Worm (Caenorhabditis elegans) whole organism, L2 larva: ENCODE results near the gene ets-10.

Experiments
- C34F6.9 ChIP-seq: fragments of 150-350 bp; optimal IDR thresholded peaks from 2 replicates; lab custom pipeline; 2014; ENCODE audit warnings: missing biosample characterization, missing genetic modification characterization
- F13H6.1 ChIP-seq: sonication (generic microtip); optimal IDR thresholded peaks from 2 replicates; lab custom pipeline; 2016; ENCODE audit warnings: missing genetic modification characterization, missing compliant biosample characterization
- R02D3.7 ChIP-seq: fragments of 150-350 bp; optimal IDR thresholded peaks from 2 replicates; lab custom pipeline; 2014; ENCODE audit warnings: missing biosample characterization, missing genetic modification characterization
- Y55F3AM.14 ChIP-seq: fragments of 200-800 bp; sonication (Bioruptor generic); optimal IDR thresholded peaks from 2 replicates; lab custom pipeline; 2018; ENCODE audit warnings: mild to moderate bottlenecking, missing genetic modification characterization, missing compliant biosample characterization
- ZK546.5 ChIP-seq: sonication (generic microtip); optimal IDR thresholded peaks from 2 replicates; lab custom pipeline; 2017; ENCODE audit warnings: missing biosample characterization, missing genetic modification characterization
- alr-1 ChIP-seq: fragments of 150-350 bp; optimal IDR thresholded peaks from 2 replicates; lab custom pipeline; 2014; ENCODE audit warnings: missing biosample characterization, missing genetic modification characterization
- aly-2 ChIP-seq: fragments of 150-350 bp; optimal IDR thresholded peaks from 2 replicates; lab custom pipeline; 2014; ENCODE audit warnings: missing biosample characterization, missing genetic modification characterization
- ama-1 ChIP-seq: fragments of 150-350 bp; optimal IDR thresholded peaks from 2 replicates; lab custom pipeline; 2018; ENCODE audit warnings: inconsistent platforms
- blmp-1 ChIP-seq: sonication (generic microtip); optimal IDR thresholded peaks from 2 replicates; lab custom pipeline; 2017; ENCODE audit warnings: missing genetic modification characterization, mild to moderate bottlenecking, missing compliant biosample characterization, antibody characterized with exemption, moderate library complexity; ENCODE audit not compliant: insufficient read depth
- ceh-16 ChIP-seq: fragments of 150-350 bp; optimal IDR thresholded peaks from 2 replicates; lab custom pipeline; 2014; ENCODE audit warnings: missing biosample characterization, missing genetic modification characterization
- ceh-82 ChIP-seq: fragments of 150-350 bp; optimal IDR thresholded peaks from 2 replicates; lab custom pipeline; 2014; ENCODE audit warnings: missing biosample characterization, missing genetic modification characterization
- crh-2 ChIP-seq: sonication (generic microtip); optimal IDR thresholded peaks from 2 replicates; lab custom pipeline; 2017; ENCODE audit warnings: missing biosample characterization, missing genetic modification characterization
- dmd-4 ChIP-seq: sonication (generic microtip); optimal IDR thresholded peaks from 2 replicates; lab custom pipeline; 2017; ENCODE audit warnings: missing biosample characterization, missing genetic modification characterization
- egl-27 ChIP-seq: sonication (generic microtip); optimal IDR thresholded peaks from 3 replicates; lab custom pipeline; 2017; ENCODE audit warnings: missing biosample characterization, missing genetic modification reagents, missing genetic modification characterization
- elt-1 ChIP-seq: fragments of 150-350 bp; optimal IDR thresholded peaks from 2 replicates; lab custom pipeline; 2014; ENCODE audit warnings: missing biosample characterization, missing genetic modification characterization
- elt-3 ChIP-seq: sonication (generic microtip); optimal IDR thresholded peaks from 2 replicates; lab custom pipeline; 2017; ENCODE audit warnings: missing biosample characterization, missing genetic modification characterization
- fos-1 ChIP-seq: fragments of 150-350 bp; optimal IDR thresholded peaks from 2 replicates; lab custom pipeline; 2014; ENCODE audit warnings: missing biosample characterization, missing genetic modification characterization
- gmeb-1 ChIP-seq: fragments of 150-350 bp; optimal IDR thresholded peaks from 2 replicates; lab custom pipeline; 2014; ENCODE audit warnings: missing biosample characterization, missing genetic modification characterization
- lin-11 ChIP-seq: fragments of 150-350 bp; sonication (generic microtip); optimal IDR thresholded peaks from 2 replicates; lab custom pipeline; 2014; ENCODE audit warnings: missing biosample characterization, missing genetic modification characterization, inconsistent platforms, mixed read lengths
- lin-13 ChIP-seq: fragments of 150-350 bp; optimal IDR thresholded peaks from 2 replicates; lab custom pipeline; 2014; ENCODE audit warnings: missing biosample characterization, missing genetic modification reagents, missing genetic modification characterization
- lsy-2 ChIP-seq, 2 experiments: fragments of 150-350 bp in 1 of 2; sonication (generic microtip) in 1 of 2; optimal IDR thresholded peaks; 2 replicates each; lab custom pipeline; 2014 to 2017; ENCODE audit warnings: missing biosample characterization in 2 of 2, missing genetic modification characterization in 2 of 2
- mab-5 ChIP-seq: fragments of 150-350 bp; optimal IDR thresholded peaks from 2 replicates; lab custom pipeline; 2014; ENCODE audit warnings: missing biosample characterization, missing genetic modification characterization
- mbf-1 ChIP-seq: sonication (generic microtip); optimal IDR thresholded peaks from 2 replicates; lab custom pipeline; 2017; ENCODE audit warnings: missing biosample characterization, missing genetic modification characterization
- nhr-10 ChIP-seq: sonication (generic microtip); optimal IDR thresholded peaks from 2 replicates; lab custom pipeline; 2017; ENCODE audit warnings: missing biosample characterization, missing genetic modification characterization
- nhr-129 ChIP-seq: fragments of 150-350 bp; optimal IDR thresholded peaks from 2 replicates; lab custom pipeline; 2014; ENCODE audit warnings: missing biosample characterization, missing genetic modification characterization
- nhr-21 ChIP-seq: fragments of 150-350 bp; optimal IDR thresholded peaks from 2 replicates; lab custom pipeline; 2014; ENCODE audit warnings: missing biosample characterization, missing genetic modification characterization
- nhr-23 ChIP-seq: fragments of 150-350 bp; optimal IDR thresholded peaks from 2 replicates; lab custom pipeline; 2014; ENCODE audit warnings: missing biosample characterization, missing genetic modification reagents, missing genetic modification characterization
- nhr-25 ChIP-seq: fragments of 150-350 bp; sonication (generic microtip); optimal IDR thresholded peaks from 3 replicates; lab custom pipeline; 2014; ENCODE audit warnings: missing biosample characterization, missing genetic modification characterization
- nhr-6 ChIP-seq: fragments of 150-350 bp; optimal IDR thresholded peaks from 2 replicates; lab custom pipeline; 2014; ENCODE audit warnings: missing biosample characterization, missing genetic modification characterization
- nhr-77 ChIP-seq: fragments of 150-350 bp; optimal IDR thresholded peaks from 2 replicates; lab custom pipeline; 2014; ENCODE audit warnings: missing biosample characterization, missing genetic modification characterization
- peb-1 ChIP-seq: fragments of 150-350 bp; optimal IDR thresholded peaks from 2 replicates; lab custom pipeline; 2014; ENCODE audit warnings: missing biosample characterization, missing genetic modification characterization
- sem-4 ChIP-seq: fragments of 150-350 bp; optimal IDR thresholded peaks from 2 replicates; lab custom pipeline; 2014; ENCODE audit warnings: missing biosample characterization, missing genetic modification reagents, missing genetic modification characterization
- skn-1 ChIP-seq: sonication (generic microtip); optimal IDR thresholded peaks from 2 replicates; lab custom pipeline; 2017; ENCODE audit warnings: missing biosample characterization, missing genetic modification characterization
- sma-3 ChIP-seq: sonication (generic microtip); optimal IDR thresholded peaks from 2 replicates; lab custom pipeline; 2016; ENCODE audit warnings: missing genetic modification reagents, missing genetic modification characterization, missing compliant biosample characterization
- sma-9 ChIP-seq, 2 experiments: fragments of 150-350 bp in 1 of 2; sonication (generic microtip) in 1 of 2; optimal IDR thresholded peaks; 2 replicates each; lab custom pipeline; 2014 to 2016; ENCODE audit warnings: missing genetic modification characterization in 2 of 2, mild to moderate bottlenecking in 1 of 2, missing biosample characterization in 1 of 2, missing compliant biosample characterization in 1 of 2, missing genetic modification reagents in 1 of 2, moderate library complexity in 1 of 2
- snpc-4 ChIP-seq: fragments of 150-350 bp; optimal IDR thresholded peaks from 2 replicates; lab custom pipeline; 2014; ENCODE audit warnings: missing biosample characterization, missing genetic modification characterization
- unc-39 ChIP-seq: fragments of 150-350 bp; optimal IDR thresholded peaks from 2 replicates; lab custom pipeline; 2014; ENCODE audit warnings: missing biosample characterization, missing genetic modification characterization
- unc-55 ChIP-seq: fragments of 150-350 bp; sonication (generic microtip); optimal IDR thresholded peaks from 3 replicates; lab custom pipeline; 2014; ENCODE audit warnings: missing biosample characterization, missing genetic modification reagents, missing genetic modification characterization
- unc-62 ChIP-seq: fragments of 150-350 bp; optimal IDR thresholded peaks from 2 replicates; lab custom pipeline; 2014; ENCODE audit warnings: missing biosample characterization, missing genetic modification reagents, missing genetic modification characterization
- zag-1 ChIP-seq: fragments of 150-350 bp; optimal IDR thresholded peaks from 2 replicates; lab custom pipeline; 2014; ENCODE audit warnings: missing biosample characterization, missing genetic modification characterization
- ztf-1 ChIP-seq: fragments of 200-800 bp; sonication (Bioruptor generic); conservative IDR thresholded peaks from 2 replicates; pipeline ENCODE4 v1.3.6; 2022; ENCODE audit warnings: missing genetic modification characterization, missing compliant biosample characterization
- ztf-11 ChIP-seq: sonication (generic microtip); optimal IDR thresholded peaks from 2 replicates; lab custom pipeline; 2017; ENCODE audit warnings: missing biosample characterization, missing genetic modification characterization
- ztf-4 ChIP-seq: fragments of 150-350 bp; optimal IDR thresholded peaks from 2 replicates; lab custom pipeline; 2014; ENCODE audit warnings: missing biosample characterization, missing genetic modification characterization

Gene ets-10

DNA sequence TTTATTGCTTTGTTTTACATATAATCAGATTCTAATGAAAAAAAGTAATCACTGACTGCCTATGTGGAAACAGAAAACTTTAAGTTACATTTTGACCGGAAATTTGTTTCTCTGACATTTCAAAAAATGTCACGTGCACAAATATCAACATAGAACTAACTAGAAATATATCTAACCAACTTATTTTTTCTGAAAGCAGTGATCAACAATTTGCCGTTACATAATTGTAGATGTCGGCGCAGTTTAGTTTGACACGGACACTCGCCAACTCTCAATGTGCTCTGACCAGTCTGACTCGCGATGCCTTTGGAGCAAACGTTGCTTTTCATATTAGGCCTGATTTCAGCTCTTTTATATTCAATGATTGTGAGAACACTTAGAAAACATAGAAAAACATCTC is 27.2 kb upstream of the ets-10 start, which contains the start of gene srv-6:
TSS of gene srv-6 (plus strand) at position 301 of the 400 bp plus-strand sequence.
- TF ChIP-seq nhr-23 (tag; lab: Kevin White, UChicago) (no peak), sma-3 (GFP tag; lab: Kevin White, UChicago) (no peak), alr-1 (no peak), lin-13 (GFP tag; lab: Kevin White, UChicago) (no peak), gmeb-1 (tag; lab: Kevin White, UChicago) (no peak), skn-1 (tag; lab: Kevin White, UChicago) (no peak), unc-55 (GFP tag; lab: Kevin White, UChicago) (no peak)

ce11 chrX:4260297-4260696 is 23.7 kb upstream of the ets-10 start, which contains the start of gene C52B9.4:
Gene C52B9.4, plus strand, starts transcription at chrX:4260652.
- TF ChIP-seq elt-3 (no peak), ceh-16 (tag; lab: Kevin White, UChicago) (no peak), Y55F3AM.14 (GFP tag; lab: Kevin White, UChicago) (no peak), unc-39 (tag; lab: Kevin White, UChicago) (no peak), ztf-11 (no peak), F13H6.1 (tag; lab: Kevin White, UChicago) (peak; percentile 39), ama-1 (lab: Kevin White, UChicago) (no peak), aly-2 (tag; lab: Kevin White, UChicago) (no peak), crh-2 (tag; lab: Kevin White, UChicago) (peak; percentile 84), egl-27 (peak; percentile 14), snpc-4 (tag; lab: Kevin White, UChicago) (no peak), nhr-129 (peak; percentile 35), lsy-2 (tag; optimal IDR thresholded peaks at IDR 0.05; lab: Kevin White, UChicago) (peak in 1 of 2 experiments; percentile 56), gmeb-1 (tag; lab: Kevin White, UChicago) (peak; percentile 19), fos-1 (tag; lab: Kevin White, UChicago) (peak; percentile 7), mbf-1 (tag; lab: Kevin White, UChicago) (no peak), sma-9 (GFP tag; optimal IDR thresholded peaks at IDR 0.05; lab: Kevin White, UChicago) (peak; percentile 42), sma-9 (tag; optimal IDR thresholded peaks at IDR 0.05; lab: Kevin White, UChicago) (no peak), ceh-82 (tag; lab: Kevin White, UChicago) (no peak), skn-1 (tag; lab: Kevin White, UChicago) (no peak), alr-1 (no peak), ztf-1 (GFP tag; lab: Robert Waterston, UW) (no peak), C34F6.9 (tag; lab: Kevin White, UChicago) (peak; percentile 45), nhr-25 (tag; lab: Kevin White, UChicago) (peak; percentile 9), sma-3 (GFP tag; lab: Kevin White, UChicago) (peak; percentile 48), nhr-21 (tag; lab: Kevin White, UChicago) (no peak), ztf-4 (tag; lab: Kevin White, UChicago) (no peak), lin-11 (tag; lab: Kevin White, UChicago) (peak; percentile 40), nhr-77 (tag; lab: Kevin White, UChicago) (no peak), unc-55 (GFP tag; lab: Kevin White, UChicago) (peak; percentile 50), dmd-4 (tag; lab: Kevin White, UChicago) (no peak), blmp-1 (no peak), peb-1 (tag; lab: Kevin White, UChicago) (no peak), ZK546.5 (tag; lab: Kevin White, UChicago) (no peak), nhr-23 (tag; lab: Kevin White, UChicago) (no peak)

DNA sequence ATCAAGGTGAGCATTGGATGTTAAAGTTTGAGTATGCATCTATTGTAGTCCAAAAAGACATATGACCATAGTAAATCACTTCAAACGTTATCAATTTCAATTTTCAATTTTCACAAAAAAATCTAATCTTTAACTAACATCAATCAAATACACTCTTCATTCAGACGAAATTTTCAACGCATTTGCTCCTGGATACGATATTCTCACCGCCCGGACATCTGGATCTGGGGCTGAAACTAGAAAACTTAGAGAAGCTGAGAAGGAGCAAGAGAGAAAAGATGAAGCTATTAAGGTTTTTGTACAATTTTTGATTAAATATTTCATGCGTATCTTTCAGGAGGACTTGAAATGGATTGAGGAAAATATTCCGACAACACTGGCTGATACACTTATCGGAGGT is 20.2 kb upstream of the ets-10 start:
- TF ChIP-seq lin-11 (tag; lab: Kevin White, UChicago), result no peak
- no peak for TF ChIP-seq sma-9 (GFP tag; optimal IDR thresholded peaks at IDR 0.05; lab: Kevin White, UChicago)
- TF ChIP-seq sma-9 (tag; optimal IDR thresholded peaks at IDR 0.05; lab: Kevin White, UChicago), result no peak
- TF ChIP-seq mbf-1 (tag; lab: Kevin White, UChicago), result no peak
- no peak for TF ChIP-seq lsy-2 (tag; optimal IDR thresholded peaks at IDR 0.05; lab: Kevin White, UChicago)
- no peak for TF ChIP-seq F13H6.1 (tag; lab: Kevin White, UChicago)
- no peak for TF ChIP-seq ceh-82 (tag; lab: Kevin White, UChicago)

DNA sequence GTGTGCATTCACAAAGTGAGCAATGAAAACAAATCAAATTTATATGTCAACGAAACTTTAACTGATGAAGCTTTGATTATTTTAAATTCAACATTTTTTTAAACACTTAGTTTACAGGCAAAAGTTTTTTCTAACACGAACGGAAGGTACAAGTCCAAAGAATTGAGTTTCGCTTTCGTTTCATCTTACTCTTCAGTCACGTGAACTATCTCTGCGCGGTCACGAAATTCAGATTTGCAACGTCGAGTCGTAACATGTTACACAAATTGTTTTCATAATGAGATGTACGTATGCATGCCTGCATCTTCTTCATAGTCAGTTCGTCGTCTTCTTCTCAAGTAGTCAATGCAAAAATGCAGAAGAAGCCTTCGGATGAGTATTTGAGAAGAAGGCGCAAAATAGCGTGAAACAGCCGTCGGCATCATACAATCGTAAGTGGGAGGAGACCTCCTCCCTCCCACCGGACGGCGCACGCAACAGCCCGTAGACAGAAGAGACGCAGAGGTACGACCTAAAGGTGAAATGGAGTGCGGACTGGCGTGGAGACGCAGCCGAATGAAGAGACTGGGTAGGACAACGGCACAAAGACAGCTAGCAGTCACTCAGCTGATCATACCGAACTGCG is 18.6 kb upstream of the ets-10 start, which contains the start of gene coel-1:
TSS of gene coel-1 (plus strand) at position 381 of the 625 bp plus-strand sequence.
- TF ChIP-seq unc-62 (GFP tag; lab: Kevin White, UChicago) (no peak), fos-1 (tag; lab: Kevin White, UChicago) (peak; percentile 43), mab-5 (tag; lab: Kevin White, UChicago) (no peak), mbf-1 (tag; lab: Kevin White, UChicago) (no peak), unc-39 (tag; lab: Kevin White, UChicago) (no peak), nhr-23 (tag; lab: Kevin White, UChicago) (no peak), skn-1 (tag; lab: Kevin White, UChicago) (no peak), dmd-4 (tag; lab: Kevin White, UChicago) (no peak), nhr-10 (no peak), snpc-4 (tag; lab: Kevin White, UChicago) (no peak), ztf-4 (tag; lab: Kevin White, UChicago) (no peak), elt-1 (tag; lab: Kevin White, UChicago) (no peak), nhr-25 (tag; lab: Kevin White, UChicago) (peak; percentile 64), elt-3 (no peak), zag-1 (tag; lab: Kevin White, UChicago) (no peak), R02D3.7 (tag; lab: Kevin White, UChicago) (no peak), nhr-6 (tag; lab: Kevin White, UChicago) (no peak), ztf-1 (GFP tag; lab: Robert Waterston, UW) (no peak), peb-1 (tag; lab: Kevin White, UChicago) (no peak), sma-9 (GFP tag; optimal IDR thresholded peaks at IDR 0.05; lab: Kevin White, UChicago) (peak; percentile 72), sma-9 (tag; optimal IDR thresholded peaks at IDR 0.05; lab: Kevin White, UChicago) (no peak), sem-4 (tag; lab: Kevin White, UChicago) (peak; percentile 29), nhr-129 (peak; percentile 82), gmeb-1 (tag; lab: Kevin White, UChicago) (no peak)
